Fruit fly (Drosophila melanogaster) whole organism, prepupa: ENCODE data around the gene Kmn1.
A peak's percentile ranks its signal among the peaks of the same experiment; 100 is the strongest.

Experiments
- Blimp-1 ChIP-seq: fragments of 200-800 bp; sonication (Bioruptor generic); optimal IDR thresholded peaks from 3 replicates; lab custom pipeline; 2017; ENCODE audit warnings: missing biosample characterization, missing genetic modification characterization, mild to moderate bottlenecking, moderate library complexity, missing genetic modification reagents
- CG1621 ChIP-seq: fragments of 200-800 bp; sonication (Bioruptor generic); optimal IDR thresholded peaks from 3 replicates; lab custom pipeline; 2018; ENCODE audit warnings: missing biosample characterization, mild to moderate bottlenecking, missing genetic modification characterization
- CG31627 ChIP-seq: fragments of 200-800 bp; sonication (Bioruptor generic); optimal IDR thresholded peaks from 3 replicates; lab custom pipeline; 2016; ENCODE audit warnings: missing biosample characterization, missing genetic modification characterization
- CG6163 ChIP-seq: fragments of 200-800 bp; sonication (Bioruptor generic); IDR thresholded peaks from 3 replicates; pipeline ENCODE4 v1.3.6; 2022; ENCODE audit warnings: missing biosample characterization, missing genetic modification characterization
- CG6808 ChIP-seq: fragments of 200-800 bp; sonication (Bioruptor generic); optimal IDR thresholded peaks from 3 replicates; lab custom pipeline; 2017; ENCODE audit warnings: missing biosample characterization, missing genetic modification characterization, mild to moderate bottlenecking, moderate library complexity, missing genetic modification reagents
- CG8319 ChIP-seq: fragments of 200-800 bp; sonication (Bioruptor generic); optimal IDR thresholded peaks from 3 replicates; lab custom pipeline; 2016; ENCODE audit warnings: missing biosample characterization, missing genetic modification characterization
- Gug ChIP-seq: fragments of 200-800 bp; sonication (Bioruptor generic); IDR thresholded peaks from 2 replicates; pipeline ENCODE4 v1.3.6; 2022; ENCODE audit warnings: missing biosample characterization, missing genetic modification characterization
- OdsH ChIP-seq: fragments of 200-800 bp; sonication (Bioruptor generic); optimal IDR thresholded peaks from 3 replicates; lab custom pipeline; 2016; ENCODE audit warnings: missing biosample characterization, missing genetic modification characterization
- Sox102F ChIP-seq: fragments of 200-800 bp; sonication (Bioruptor generic); optimal IDR thresholded peaks from 2 replicates; lab custom pipeline; 2016; ENCODE audit warnings: missing biosample characterization, mild to moderate bottlenecking, missing genetic modification characterization
- Sox15 ChIP-seq: fragments of 200-800 bp; sonication (Bioruptor generic); optimal IDR thresholded peaks from 3 replicates; lab custom pipeline; 2016; ENCODE audit warnings: missing biosample characterization, missing genetic modification characterization
- dsx ChIP-seq: fragments of 200-800 bp; optimal IDR thresholded peaks from 3 replicates; lab custom pipeline; 2019; ENCODE audit warnings: missing biosample characterization, mild to moderate bottlenecking, missing genetic modification characterization, moderate library complexity; ENCODE audit not compliant: poor library complexity, severe bottlenecking

DNA sequence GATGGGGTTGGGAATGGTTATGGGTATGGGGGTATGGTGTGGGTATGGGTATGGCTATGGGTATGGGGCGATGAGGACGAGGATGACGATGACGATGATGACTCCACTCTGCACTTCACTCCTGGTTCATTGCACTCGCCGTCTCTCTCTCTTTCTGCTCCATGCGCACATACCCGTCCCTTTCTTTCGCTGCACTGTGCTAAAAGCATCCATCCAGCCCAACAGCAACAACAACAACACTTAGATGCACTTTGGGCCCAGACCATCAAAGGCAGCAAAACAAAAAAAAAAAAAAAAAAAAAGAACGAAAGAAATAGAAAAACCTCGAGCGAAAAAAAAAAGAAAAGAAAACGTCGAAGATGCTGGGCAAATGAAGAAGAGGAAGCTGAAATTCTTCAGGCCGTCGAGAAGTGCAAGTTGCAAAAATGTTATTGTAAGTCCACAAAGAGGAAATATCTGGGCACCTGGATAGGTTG, 27.3 kb downstream of the Kmn1 start:
- TF ChIP-seq CG31627 (GFP tag; lab: Kevin White, UChicago): no peak
- no peak for TF ChIP-seq Gug (GFP tag; lab: Robert Waterston, UW)
- no peak for TF ChIP-seq CG1621 (tag; lab: Kevin White, UChicago)
- TF ChIP-seq CG6163 (GFP tag; lab: Robert Waterston, UW): peak; percentile 53; the same call in 2 of the 3 replicates
- no peak for TF ChIP-seq CG6808
- no peak for TF ChIP-seq CG8319 (GFP tag; lab: Kevin White, UChicago)
- TF ChIP-seq Blimp-1 (GFP tag; lab: Kevin White, UChicago): no peak
- TF ChIP-seq OdsH: no peak
- TF ChIP-seq dsx (GFP tag; lab: Kevin White, UChicago): no peak
- no peak for TF ChIP-seq Sox15 (GFP tag; lab: Kevin White, UChicago)
- no peak for TF ChIP-seq Sox102F
